Worm (Caenorhabditis elegans) whole organism, mixed stage, embryonic: ENCODE data around the gene fipr-16.
A peak's percentile ranks its signal among the peaks of the same experiment; 100 is the strongest.

ENCODE experiments used
- M03D4.4 ChIP-seq: sonication (generic microtip); optimal IDR thresholded peaks from 2 replicates; lab custom pipeline; 2017; ENCODE audit warnings: mild to moderate bottlenecking, missing genetic modification characterization, missing compliant biosample characterization
- bed-3 ChIP-seq: fragments of 200-800 bp; sonication (Bioruptor generic); optimal IDR thresholded peaks from 3 replicates; lab custom pipeline; 2018; ENCODE audit warnings: mild to moderate bottlenecking, missing genetic modification characterization, moderate library complexity, missing compliant biosample characterization
- blmp-1 ChIP-seq: fragments of 150-350 bp; optimal IDR thresholded peaks from 2 replicates; lab custom pipeline; 2014; ENCODE audit warnings: missing biosample characterization, missing genetic modification characterization
- ceh-43 ChIP-seq: fragments of 200-800 bp; sonication (Bioruptor generic); optimal IDR thresholded peaks from 2 replicates; lab custom pipeline; 2018; ENCODE audit warnings: mild to moderate bottlenecking, missing genetic modification characterization, moderate library complexity, missing compliant biosample characterization
- ceh-83 ChIP-seq: fragments of 200-800 bp; sonication (Bioruptor generic); optimal IDR thresholded peaks from 2 replicates; lab custom pipeline; 2018; ENCODE audit warnings: mild to moderate bottlenecking, missing genetic modification characterization, missing compliant biosample characterization
- ces-1 ChIP-seq: fragments of 150-350 bp; optimal IDR thresholded peaks from 2 replicates; lab custom pipeline; 2014; ENCODE audit warnings: missing biosample characterization, missing genetic modification reagents, missing genetic modification characterization
- cnd-1 ChIP-seq: fragments of 200-800 bp; sonication (Bioruptor generic); optimal IDR thresholded peaks from 2 replicates; lab custom pipeline; 2018; ENCODE audit warnings: mild to moderate bottlenecking, missing genetic modification characterization, missing compliant biosample characterization
- drap-1 ChIP-seq: fragments of 200-800 bp; sonication (Bioruptor generic); optimal IDR thresholded peaks from 3 replicates; lab custom pipeline; 2018; ENCODE audit warnings: mild to moderate bottlenecking, missing genetic modification characterization, missing compliant biosample characterization
- flh-1 ChIP-seq: fragments of 200-800 bp; sonication (Bioruptor generic); optimal IDR thresholded peaks from 2 replicates; lab custom pipeline; 2018; ENCODE audit warnings: mild to moderate bottlenecking, missing genetic modification characterization, moderate library complexity, missing compliant biosample characterization
- hlh-1 ChIP-seq: fragments of 150-350 bp; optimal IDR thresholded peaks from 2 replicates; lab custom pipeline; 2014; ENCODE audit warnings: missing biosample characterization, missing genetic modification reagents, missing genetic modification characterization
- lin-13 ChIP-seq: fragments of 150-350 bp; optimal IDR thresholded peaks from 2 replicates; lab custom pipeline; 2014; ENCODE audit warnings: missing biosample characterization, missing genetic modification characterization
- lin-32 ChIP-seq: fragments of 200-800 bp; sonication (Bioruptor generic); optimal IDR thresholded peaks from 2 replicates; lab custom pipeline; 2018; ENCODE audit warnings: mild to moderate bottlenecking, missing genetic modification characterization, missing compliant biosample characterization
- lsy-2 ChIP-seq: fragments of 150-350 bp; optimal IDR thresholded peaks from 2 replicates; lab custom pipeline; 2014; ENCODE audit warnings: missing biosample characterization, missing genetic modification characterization
- mab-5 ChIP-seq: fragments of 150-350 bp; optimal IDR thresholded peaks from 2 replicates; lab custom pipeline; 2014; ENCODE audit warnings: missing biosample characterization, missing genetic modification characterization
- mep-1 ChIP-seq: fragments of 150-350 bp; optimal IDR thresholded peaks from 2 replicates; lab custom pipeline; 2017; ENCODE audit warnings: missing biosample characterization, missing genetic modification reagents, missing genetic modification characterization, inconsistent platforms
- mls-2 ChIP-seq: sonication (generic microtip); optimal IDR thresholded peaks from 2 replicates; lab custom pipeline; 2016; ENCODE audit warnings: mild to moderate bottlenecking, missing genetic modification characterization, moderate library complexity, missing compliant biosample characterization
- nhr-12 ChIP-seq: fragments of 150-350 bp; optimal IDR thresholded peaks from 2 replicates; lab custom pipeline; 2014; ENCODE audit warnings: missing biosample characterization, missing genetic modification characterization
- nhr-2 ChIP-seq: fragments of 150-350 bp; optimal IDR thresholded peaks from 2 replicates; lab custom pipeline; 2014; ENCODE audit warnings: missing biosample characterization, missing genetic modification characterization
- nhr-237 ChIP-seq: fragments of 150-350 bp; optimal IDR thresholded peaks from 2 replicates; lab custom pipeline; 2014; ENCODE audit warnings: missing biosample characterization, missing genetic modification characterization
- nhr-28 ChIP-seq: fragments of 150-350 bp; optimal IDR thresholded peaks from 2 replicates; lab custom pipeline; 2014; ENCODE audit warnings: missing biosample characterization, missing genetic modification characterization
- nhr-76 ChIP-seq: sonication (generic microtip); optimal IDR thresholded peaks from 2 replicates; lab custom pipeline; 2017; ENCODE audit warnings: missing biosample characterization, missing genetic modification characterization
- pha-4 ChIP-seq: fragments of 150-350 bp; optimal IDR thresholded peaks from 2 replicates; lab custom pipeline; 2018; ENCODE audit warnings: missing biosample characterization, missing genetic modification reagents, missing genetic modification characterization
- snpc-4 ChIP-seq: fragments of 150-350 bp; optimal IDR thresholded peaks from 2 replicates; lab custom pipeline; 2014; ENCODE audit warnings: missing biosample characterization, missing genetic modification characterization
- tbx-8 ChIP-seq: fragments of 200-800 bp; sonication (Bioruptor generic); optimal IDR thresholded peaks from 2 replicates; lab custom pipeline; 2018; ENCODE audit warnings: mild to moderate bottlenecking, missing genetic modification characterization, moderate library complexity, missing compliant biosample characterization
- unc-120 ChIP-seq: sonication (generic microtip); optimal IDR thresholded peaks from 2 replicates; lab custom pipeline; 2017; ENCODE audit warnings: missing genetic modification characterization, missing compliant biosample characterization; ENCODE audit not compliant: poor library complexity, severe bottlenecking
- unc-39 ChIP-seq: fragments of 150-350 bp; optimal IDR thresholded peaks from 2 replicates; lab custom pipeline; 2014; ENCODE audit warnings: missing biosample characterization, missing genetic modification characterization
- unc-62 ChIP-seq: fragments of 150-350 bp; optimal IDR thresholded peaks from 2 replicates; lab custom pipeline; 2014; ENCODE audit warnings: missing biosample characterization, missing genetic modification reagents, missing genetic modification characterization
- ztf-11 ChIP-seq: fragments of 150-350 bp; optimal IDR thresholded peaks from 2 replicates; lab custom pipeline; 2014; ENCODE audit warnings: missing biosample characterization, missing genetic modification characterization

fipr-16 gene

DNA sequence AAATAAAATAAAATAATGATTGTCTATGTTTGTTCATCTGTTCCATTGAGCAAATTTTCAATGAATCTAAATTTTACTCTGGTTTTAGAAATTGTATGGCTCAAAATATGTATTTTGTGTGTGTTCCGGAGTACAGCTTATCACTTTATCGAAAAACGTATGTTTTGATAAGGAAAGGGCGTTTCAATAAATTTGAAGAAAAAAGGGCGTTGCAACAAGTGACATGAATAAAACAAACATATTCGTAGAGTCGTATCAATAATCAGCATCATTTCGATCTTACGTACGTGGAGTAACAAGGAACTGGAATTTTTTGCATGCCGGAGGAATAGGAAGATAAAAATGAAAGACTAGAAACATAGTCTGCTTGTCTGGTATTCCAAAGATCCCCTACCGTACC is 3.3 kb upstream of the fipr-16 start:
- TF ChIP-seq ces-1 (GFP tag; lab: Kevin White, UChicago) (no peak), unc-62 (no peak)

DNA sequence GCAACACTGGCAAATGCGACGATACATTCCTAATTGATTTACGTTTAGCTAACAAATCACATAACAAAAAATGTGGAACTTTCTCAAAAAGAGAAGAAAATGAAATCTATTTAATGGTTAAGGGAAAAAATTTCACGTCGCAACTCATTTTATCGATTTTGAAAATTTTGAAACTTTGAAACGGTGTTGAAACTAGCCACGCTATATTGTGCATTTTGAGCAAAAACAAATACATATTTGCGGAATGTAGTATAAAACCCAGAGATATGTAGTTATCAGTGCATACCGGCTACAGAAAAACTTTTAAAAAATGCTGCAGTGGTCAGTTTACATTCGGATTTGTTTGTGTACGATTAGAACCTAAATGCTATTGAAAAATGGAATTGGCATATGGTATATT is 2.8 kb upstream of the fipr-16 start, which contains the start of gene C06E1.7:
Gene C06E1.7, minus strand, starts transcription at position 101 of the 400 bp plus-strand sequence.
- TF ChIP-seq cnd-1 (tag; lab: Kevin White, UChicago) (no peak), mab-5 (tag; lab: Kevin White, UChicago) (no peak), hlh-1 (tag; lab: Kevin White, UChicago) (no peak), nhr-28 (tag; lab: Kevin White, UChicago) (no peak), nhr-2 (tag; lab: Kevin White, UChicago) (no peak), ces-1 (GFP tag; lab: Kevin White, UChicago) (no peak), lin-13 (tag; lab: Kevin White, UChicago) (no peak), pha-4 (tag; lab: Kevin White, UChicago) (no peak)

DNA sequence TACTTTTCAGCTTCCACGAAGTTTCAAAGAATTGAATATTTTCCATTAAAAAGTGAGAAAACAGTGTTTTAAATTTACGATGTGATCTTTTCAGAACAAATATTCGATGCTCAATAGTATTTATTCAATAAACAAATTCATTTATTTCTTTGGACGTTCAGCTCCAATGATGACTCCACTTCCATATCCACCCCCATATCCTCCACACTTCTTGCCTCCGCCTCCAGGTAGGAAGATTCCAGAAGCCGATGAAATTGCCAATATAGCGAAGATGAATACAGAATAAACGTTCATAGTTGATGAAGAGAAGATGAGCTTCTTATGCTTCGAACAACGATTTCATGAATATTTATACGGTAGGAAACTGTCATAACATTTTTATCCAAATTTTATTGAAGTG is 1.6 kb downstream of the fipr-16 start, which contains the start of gene fip-3:
Gene fip-3, minus strand, starts transcription at position 294 of the 400 bp plus-strand sequence.
- no peak for TF ChIP-seq nhr-12 (tag; lab: Kevin White, UChicago)
- no peak for TF ChIP-seq pha-4 (tag; lab: Kevin White, UChicago)
- no peak for TF ChIP-seq snpc-4 (tag; lab: Kevin White, UChicago)
- no peak for TF ChIP-seq M03D4.4
- TF ChIP-seq mep-1 (tag; lab: Kevin White, UChicago), result no peak
- no peak for TF ChIP-seq ztf-11 (tag; lab: Kevin White, UChicago)
- TF ChIP-seq nhr-237 (tag; lab: Kevin White, UChicago), result no peak
- TF ChIP-seq bed-3 (GFP tag; lab: Kevin White, UChicago), result no peak
- TF ChIP-seq cnd-1 (tag; lab: Kevin White, UChicago), result no peak
- TF ChIP-seq unc-120, result no peak
- TF ChIP-seq drap-1 (GFP tag; lab: Kevin White, UChicago), result no peak
- TF ChIP-seq lin-13 (tag; lab: Kevin White, UChicago), result no peak
- TF ChIP-seq mls-2, result no peak
- TF ChIP-seq nhr-2 (tag; lab: Kevin White, UChicago), result no peak
- TF ChIP-seq ceh-43 (GFP tag; lab: Kevin White, UChicago), result no peak
- TF ChIP-seq flh-1 (GFP tag; lab: Kevin White, UChicago), result no peak
- TF ChIP-seq ces-1 (GFP tag; lab: Kevin White, UChicago), result no peak
- TF ChIP-seq blmp-1 (tag; lab: Kevin White, UChicago), result no peak
- TF ChIP-seq lsy-2 (tag; lab: Kevin White, UChicago), result no peak

DNA sequence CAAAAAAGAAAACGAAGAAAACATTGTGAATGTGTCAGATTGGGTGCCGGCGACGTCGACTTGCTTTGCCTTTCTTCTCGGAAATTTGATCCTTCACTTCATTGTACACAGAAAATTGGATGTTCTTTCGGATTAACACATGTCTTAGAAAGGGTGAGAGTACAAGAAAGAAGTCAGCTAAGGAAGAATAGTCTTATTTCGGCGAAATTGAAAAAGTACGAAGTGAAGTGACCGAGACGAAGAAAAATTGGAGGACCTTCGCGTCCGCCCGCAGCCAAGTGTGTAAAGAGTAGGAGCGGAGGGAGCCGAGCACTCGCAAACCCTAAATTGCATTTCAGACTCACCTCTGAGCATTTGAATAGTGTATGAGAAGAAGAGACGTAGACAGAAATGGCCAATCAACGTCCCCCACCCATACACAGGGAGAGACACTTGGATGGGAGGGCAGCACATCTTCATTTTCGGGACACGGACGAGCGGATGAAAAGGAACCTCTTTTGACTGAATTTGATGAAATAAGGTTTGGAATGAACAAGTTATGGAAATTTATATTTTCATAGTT is 2.1 kb downstream of the fipr-16 start, which contains the start of gene glr-1:
Gene glr-1, minus strand, starts transcription at position 51 of the 562 bp plus-strand sequence.
- TF ChIP-seq lin-32 (GFP tag; lab: Kevin White, UChicago) (no peak), ces-1 (GFP tag; lab: Kevin White, UChicago) (peak; percentile 92), hlh-1 (tag; lab: Kevin White, UChicago) (no peak)

DNA sequence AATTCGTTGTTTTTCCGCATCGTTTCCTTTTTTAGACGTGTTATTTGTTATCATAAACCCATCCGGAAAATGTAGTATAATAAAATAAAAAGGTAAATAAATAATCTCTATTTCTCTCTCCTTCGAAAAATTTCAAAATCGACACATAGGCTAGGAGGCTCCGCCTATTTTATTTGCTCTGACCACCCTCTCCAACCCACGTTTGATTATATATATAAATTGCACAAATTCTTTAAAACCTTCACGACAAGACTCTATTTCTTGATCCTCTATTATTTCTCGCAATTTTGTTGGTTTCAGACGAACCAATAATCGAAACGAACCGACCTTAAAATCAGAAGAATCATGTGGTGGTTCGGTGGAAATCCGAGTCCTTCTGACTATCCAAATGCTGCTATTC is 10.0 kb downstream of the fipr-16 start, which contains the start of gene doxa-1:
Gene doxa-1, plus strand, starts transcription at position 301 of the 400 bp plus-strand sequence.
- TF ChIP-seq pha-4 (tag; lab: Kevin White, UChicago), result no peak
- TF ChIP-seq cnd-1 (tag; lab: Kevin White, UChicago), result no peak
- no peak for TF ChIP-seq lin-13 (tag; lab: Kevin White, UChicago)
- no peak for TF ChIP-seq ces-1 (GFP tag; lab: Kevin White, UChicago)
- no peak for TF ChIP-seq ceh-43 (GFP tag; lab: Kevin White, UChicago)
- no peak for TF ChIP-seq hlh-1 (tag; lab: Kevin White, UChicago)
- TF ChIP-seq unc-39 (tag; lab: Kevin White, UChicago), result no peak
- no peak for TF ChIP-seq nhr-28 (tag; lab: Kevin White, UChicago)
- no peak for TF ChIP-seq unc-120
- no peak for TF ChIP-seq ztf-11 (tag; lab: Kevin White, UChicago)
- no peak for TF ChIP-seq nhr-76
- no peak for TF ChIP-seq bed-3 (GFP tag; lab: Kevin White, UChicago)
- no peak for TF ChIP-seq tbx-8 (GFP tag; lab: Kevin White, UChicago)
- no peak for TF ChIP-seq snpc-4 (tag; lab: Kevin White, UChicago)

DNA sequence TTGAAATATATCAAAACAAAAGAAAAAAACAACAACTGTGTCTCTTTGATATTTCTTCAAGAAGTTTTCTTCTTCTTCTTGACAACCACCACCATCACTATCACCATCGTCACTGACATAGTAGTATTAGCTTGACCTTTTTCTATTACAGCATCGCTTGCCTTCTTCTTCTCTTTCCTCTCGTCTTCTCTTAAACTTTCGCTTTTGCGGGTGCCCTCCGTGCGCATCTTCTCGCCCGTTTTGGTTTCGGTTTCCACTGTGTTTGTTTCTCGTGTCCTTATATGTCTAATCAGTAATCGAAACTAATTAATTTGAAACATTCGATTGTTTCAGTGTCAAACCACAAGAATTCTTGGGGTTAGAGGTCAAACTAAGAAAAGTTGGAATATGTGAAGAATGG is 11.4 kb downstream of the fipr-16 start:
- TF ChIP-seq ceh-83 (no peak), blmp-1 (tag; lab: Kevin White, UChicago) (peak; percentile 70)
